Fruit fly (Drosophila melanogaster) whole organism, pupa: ENCODE data around the gene Atg17.

Experiments used
- CG12605 ChIP-seq: fragments of 200-800 bp; sonication (Bioruptor generic); IDR thresholded peaks from 2 replicates; pipeline ENCODE4 v1.3.6; 2022; ENCODE audit warnings: missing biosample characterization, missing genetic modification characterization
- CG14655 ChIP-seq: fragments of 200-800 bp; sonication (Bioruptor generic); optimal IDR thresholded peaks from 3 replicates; lab custom pipeline; 2017; ENCODE audit warnings: mild to moderate bottlenecking, missing biosample characterization, missing genetic modification reagents, missing genetic modification characterization
- CG15710 ChIP-seq: fragments of 200-800 bp; sonication (Bioruptor generic); optimal IDR thresholded peaks from 2 replicates; lab custom pipeline; 2018; ENCODE audit warnings: missing biosample characterization, mild to moderate bottlenecking, missing genetic modification characterization, moderate library complexity
- CG17806 ChIP-seq: fragments of 200-800 bp; sonication (Bioruptor generic); optimal IDR thresholded peaks from 2 replicates; lab custom pipeline; 2018; ENCODE audit warnings: missing biosample characterization, mild to moderate bottlenecking, missing genetic modification characterization, moderate library complexity
- CG34367 ChIP-seq: fragments of 200-800 bp; sonication (Bioruptor generic); optimal IDR thresholded peaks from 2 replicates; lab custom pipeline; 2018; ENCODE audit warnings: missing biosample characterization, mild to moderate bottlenecking, missing genetic modification characterization
- CG8159 ChIP-seq: fragments of 200-800 bp; sonication (Bioruptor generic); optimal IDR thresholded peaks from 3 replicates; lab custom pipeline; 2018; ENCODE audit warnings: missing biosample characterization, mild to moderate bottlenecking, missing genetic modification characterization, moderate library complexity
- CG8301 ChIP-seq: fragments of 200-800 bp; sonication (Bioruptor generic); optimal IDR thresholded peaks from 2 replicates; lab custom pipeline; 2018; ENCODE audit warnings: missing biosample characterization, mild to moderate bottlenecking, missing genetic modification characterization
- CG9948 ChIP-seq: fragments of 200-800 bp; sonication (Bioruptor generic); optimal IDR thresholded peaks from 2 replicates; lab custom pipeline; 2018; ENCODE audit warnings: missing biosample characterization, mild to moderate bottlenecking, missing genetic modification characterization, moderate library complexity
- EcR ChIP-seq: fragments of 200-800 bp; sonication (Bioruptor generic); optimal IDR thresholded peaks from 3 replicates; lab custom pipeline; 2019; ENCODE audit warnings: missing biosample characterization, missing genetic modification characterization, mild to moderate bottlenecking, moderate library complexity, missing genetic modification reagents
- Ets98B ChIP-seq: fragments of 200-800 bp; sonication (Bioruptor generic); IDR thresholded peaks from 2 replicates; pipeline ENCODE4 v1.3.6; 2022; ENCODE audit warnings: missing biosample characterization, missing genetic modification characterization
- Pif1A ChIP-seq: fragments of 200-800 bp; sonication (Bioruptor generic); optimal IDR thresholded peaks from 3 replicates; lab custom pipeline; 2016; ENCODE audit warnings: missing biosample characterization, missing genetic modification characterization
- Pif1B ChIP-seq: fragments of 200-800 bp; sonication (Bioruptor generic); optimal IDR thresholded peaks from 3 replicates; lab custom pipeline; 2016; ENCODE audit warnings: missing biosample characterization, missing genetic modification characterization
- fd96Ca ChIP-seq: fragments of 200-800 bp; sonication (Bioruptor generic); IDR thresholded peaks from 3 replicates; pipeline ENCODE4 v1.3.6; 2022; ENCODE audit warnings: missing biosample characterization, missing genetic modification characterization
- gl ChIP-seq: fragments of 200-800 bp; sonication (Bioruptor generic); optimal IDR thresholded peaks from 2 replicates; lab custom pipeline; 2018; ENCODE audit warnings: missing biosample characterization, mild to moderate bottlenecking, missing genetic modification characterization

- TF ChIP-seq CG15710 (tag; lab: Kevin White, UChicago) (no peak), Ets98B (GFP tag; lab: Robert Waterston, UW) (no peak), CG34367 (tag; lab: Kevin White, UChicago) (no peak), CG8159 (no peak), CG12605 (no peak), CG14655 (GFP tag; lab: Kevin White, UChicago) (no peak), Pif1A (no peak), gl (tag; lab: Kevin White, UChicago) (no peak), Pif1B (GFP tag; lab: Kevin White, UChicago) (no peak), CG8301 (tag; lab: Kevin White, UChicago) (no peak), CG9948 (tag; lab: Kevin White, UChicago) (no peak), EcR (no peak), fd96Ca (GFP tag; lab: Robert Waterston, UW) (no peak), CG17806 (no peak)
Observed at dm6 chr3R:5649903-5650302, 19.6 kb upstream of the Atg17 start.
